Worm (Caenorhabditis elegans): ENCODE results near the gene F55C5.17.

ce11 chrV:12307011-12307540 is 4.7 kb downstream of the F55C5.17 start, which contains the start of gene srg-45:
- no peak for TF ChIP-seq dao-5 (tag; optimal IDR thresholded peaks at IDR 0.05)
- no peak for TF ChIP-seq W03F9.2 (tag; optimal IDR thresholded peaks at IDR 0.05)
- TF ChIP-seq him-1 (tag; optimal IDR thresholded peaks at IDR 0.05) = no peak

All from whole organism, L4/young adult.